Fruit fly (Drosophila melanogaster) whole organism, embryonic: Measurements from ENCODE around the gene Scm.

Experiments
- Atf-2 ChIP-seq: fragments of 200-800 bp; sonication (Bioruptor generic); optimal IDR thresholded peaks from 2 replicates; lab custom pipeline; 2016; ENCODE audit warnings: missing biosample characterization, missing genetic modification characterization
- CG10462 ChIP-seq: fragments of 200-800 bp; sonication (Bioruptor generic); optimal IDR thresholded peaks from 2 replicates; lab custom pipeline; 2016; ENCODE audit warnings: missing biosample characterization, missing genetic modification characterization
- CG10543 ChIP-seq: fragments of 200-800 bp; sonication (Bioruptor generic); optimal IDR thresholded peaks from 3 replicates; lab custom pipeline; 2017; ENCODE audit warnings: missing biosample characterization, mild to moderate bottlenecking, missing genetic modification characterization, moderate library complexity
- CG11093 ChIP-seq: fragments of 200-800 bp; sonication (Bioruptor generic); IDR thresholded peaks from 3 replicates; pipeline ENCODE4 v1.3.6; 2022; ENCODE audit warnings: missing biosample characterization, missing genetic modification characterization
- CG11398 ChIP-seq: fragments of 200-800 bp; sonication (Bioruptor generic); optimal IDR thresholded peaks from 2 replicates; lab custom pipeline; 2016; ENCODE audit warnings: missing biosample characterization, missing genetic modification characterization
- CG12104 ChIP-seq: fragments of 200-800 bp; sonication (Bioruptor generic); optimal IDR thresholded peaks from 3 replicates; lab custom pipeline; 2016; ENCODE audit warnings: missing biosample characterization, missing genetic modification characterization
- CG14965 ChIP-seq: fragments of 200-800 bp; sonication (Bioruptor generic); optimal IDR thresholded peaks from 2 replicates; lab custom pipeline; 2016; ENCODE audit warnings: missing biosample characterization, missing genetic modification characterization, borderline replicate concordance
- CG17361 ChIP-seq: fragments of 200-800 bp; sonication (Bioruptor generic); IDR thresholded peaks from 3 replicates; pipeline ENCODE4 v1.3.6; 2022; ENCODE audit warnings: missing biosample characterization, missing genetic modification characterization
- CG17568 ChIP-seq: fragments of 200-800 bp; sonication (Bioruptor generic); optimal IDR thresholded peaks from 2 replicates; lab custom pipeline; 2018; ENCODE audit warnings: missing biosample characterization, mild to moderate bottlenecking, missing genetic modification characterization, moderate library complexity
- CG17912 ChIP-seq: fragments of 200-800 bp; sonication (Bioruptor generic); optimal IDR thresholded peaks from 2 replicates; lab custom pipeline; 2018; ENCODE audit warnings: missing biosample characterization, mild to moderate bottlenecking, missing genetic modification characterization
- CG18764 ChIP-seq: fragments of 200-800 bp; sonication (Bioruptor generic); optimal IDR thresholded peaks from 3 replicates; lab custom pipeline; 2016; ENCODE audit warnings: missing biosample characterization, missing genetic modification characterization
- CG2678 ChIP-seq: fragments of 200-800 bp; sonication (Bioruptor generic); optimal IDR thresholded peaks from 3 replicates; lab custom pipeline; 2019; ENCODE audit warnings: missing biosample characterization, mild to moderate bottlenecking, missing genetic modification characterization, moderate library complexity
- CG30403 ChIP-seq: fragments of 200-800 bp; sonication (Bioruptor generic); optimal IDR thresholded peaks from 3 replicates; lab custom pipeline; 2016; ENCODE audit warnings: missing biosample characterization, missing genetic modification characterization
- CG3065 ChIP-seq: fragments of 200-800 bp; sonication (Bioruptor generic); optimal IDR thresholded peaks from 2 replicates; lab custom pipeline; 2016; ENCODE audit warnings: missing biosample characterization, missing genetic modification characterization
- CG33557 ChIP-seq: fragments of 200-800 bp; sonication (Bioruptor generic); optimal IDR thresholded peaks from 2 replicates; lab custom pipeline; 2019; ENCODE audit warnings: missing biosample characterization, mild to moderate bottlenecking, missing genetic modification characterization, moderate library complexity
- CG5245 ChIP-seq: fragments of 200-800 bp; sonication (Bioruptor generic); optimal IDR thresholded peaks from 3 replicates; lab custom pipeline; 2016; ENCODE audit warnings: missing biosample characterization, missing genetic modification characterization
- CG6654 ChIP-seq: fragments of 200-800 bp; sonication (Bioruptor generic); optimal IDR thresholded peaks from 2 replicates; lab custom pipeline; 2017; ENCODE audit warnings: missing biosample characterization, mild to moderate bottlenecking, missing genetic modification characterization
- Chrac-16 ChIP-seq: fragments of 200-800 bp; sonication (Bioruptor generic); optimal IDR thresholded peaks from 3 replicates; lab custom pipeline; 2016; ENCODE audit warnings: missing biosample characterization, missing genetic modification characterization
- D ChIP-seq, 2 experiments: fragments of 200-800 bp in 1 of 2; fragments of >200 bp in 1 of 2; sonication (Bioruptor generic) in 1 of 2; optimal IDR thresholded peaks; 2 replicates in 1 of 2; 3 replicates in 1 of 2; lab custom pipeline; 2017; ENCODE audit warnings: mild to moderate bottlenecking in 1 of 2, missing biosample characterization in 1 of 2, missing genetic modification characterization in 1 of 2, missing genetic modification reagents in 1 of 2
- Drgx ChIP-seq: fragments of 200-800 bp; sonication (Bioruptor generic); IDR thresholded peaks from 2 replicates; pipeline ENCODE4 v1.3.6; 2022; ENCODE audit warnings: missing biosample characterization, missing genetic modification characterization
- Eip74EF ChIP-seq, 2 experiments: fragments of 200-800 bp in 1 of 2; fragments of >200 bp in 1 of 2; sonication (Bioruptor generic) in 1 of 2; optimal IDR thresholded peaks; 2 replicates each; lab custom pipeline; 2017 to 2019; ENCODE audit warnings: missing biosample characterization in 2 of 2, missing genetic modification characterization in 2 of 2, mild to moderate bottlenecking in 1 of 2, moderate library complexity in 1 of 2
- Hr39 ChIP-seq: fragments of >200 bp; optimal IDR thresholded peaks from 2 replicates; lab custom pipeline; 2017
- Kr ChIP-seq: fragments of 200-800 bp; sonication (Bioruptor generic); optimal IDR thresholded peaks from 2 replicates; lab custom pipeline; 2017; ENCODE audit warnings: missing biosample characterization, mild to moderate bottlenecking, missing genetic modification characterization
- Lhr ChIP-seq: fragments of 200-800 bp; sonication (Bioruptor generic); optimal IDR thresholded peaks from 3 replicates; lab custom pipeline; 2017; ENCODE audit warnings: mild to moderate bottlenecking, missing biosample characterization, missing genetic modification reagents, missing genetic modification characterization
- Max ChIP-seq: fragments of 200-800 bp; sonication (Bioruptor generic); optimal IDR thresholded peaks from 2 replicates; lab custom pipeline; 2016; ENCODE audit warnings: missing biosample characterization, mild to moderate bottlenecking, missing genetic modification characterization
- Med ChIP-seq: fragments of 200-800 bp; sonication (Bioruptor generic); peaks from one replicate; lab custom pipeline; 2016; ENCODE audit warnings: missing biosample characterization, missing genetic modification characterization, mild to moderate bottlenecking, inconsistent platforms, moderate library complexity
- Nf-YB ChIP-seq: fragments of 200-800 bp; sonication (Bioruptor generic); optimal IDR thresholded peaks from 3 replicates; lab custom pipeline; 2019; ENCODE audit warnings: missing biosample characterization, mild to moderate bottlenecking, missing genetic modification characterization, moderate library complexity
- Rfx ChIP-seq: fragments of 200-800 bp; sonication (Bioruptor generic); IDR thresholded peaks from 2 replicates; pipeline ENCODE4 v1.3.6; 2022; ENCODE audit warnings: missing biosample characterization, missing genetic modification characterization
- Rx ChIP-seq: fragments of 200-800 bp; sonication (Bioruptor generic); IDR thresholded peaks from 2 replicates; pipeline ENCODE4 v1.3.6; 2022; ENCODE audit warnings: missing biosample characterization, missing genetic modification characterization
- Usf ChIP-seq: fragments of 200-800 bp; sonication (Bioruptor generic); optimal IDR thresholded peaks from 2 replicates; lab custom pipeline; 2017; ENCODE audit warnings: missing genotype, missing biosample characterization, missing genetic modification characterization
- crp ChIP-seq, 2 experiments: fragments of 200-800 bp; sonication (Bioruptor generic); optimal IDR thresholded peaks; 2 replicates in 1 of 2; 3 replicates in 1 of 2; lab custom pipeline; 2017; ENCODE audit warnings: missing biosample characterization in 2 of 2, missing genetic modification characterization in 2 of 2, mild to moderate bottlenecking in 1 of 2, moderate library complexity in 1 of 2
- dpn ChIP-seq, 2 experiments: fragments of 200-800 bp; sonication (Bioruptor generic); optimal IDR thresholded peaks; 3 replicates each; lab custom pipeline; 2016; ENCODE audit warnings: missing biosample characterization in 2 of 2, missing genetic modification characterization in 2 of 2
- exex ChIP-seq: fragments of 200-800 bp; sonication (Bioruptor generic); optimal IDR thresholded peaks from 4 replicates; lab custom pipeline; 2018; ENCODE audit warnings: missing biosample characterization, mild to moderate bottlenecking, missing genetic modification characterization, moderate library complexity
- ftz-f1 ChIP-seq: fragments of 200-800 bp; sonication (Bioruptor generic); optimal IDR thresholded peaks from 2 replicates; lab custom pipeline; 2016; ENCODE audit warnings: missing biosample characterization, missing genetic modification characterization
- gsb-n ChIP-seq: fragments of 200-800 bp; sonication (Bioruptor generic); optimal IDR thresholded peaks from 3 replicates; lab custom pipeline; 2018; ENCODE audit warnings: missing biosample characterization, mild to moderate bottlenecking, missing genetic modification characterization
- hbn ChIP-seq: fragments of 200-800 bp; sonication (Bioruptor generic); IDR thresholded peaks from 2 replicates; pipeline ENCODE4 v1.3.6; 2022; ENCODE audit warnings: missing biosample characterization, missing genetic modification characterization; ENCODE audit not compliant: partially characterized antibody
- jigr1 ChIP-seq: fragments of 200-800 bp; sonication (Bioruptor generic); IDR thresholded peaks from 3 replicates; pipeline ENCODE4 v1.3.6; 2022; ENCODE audit warnings: missing biosample characterization, missing genetic modification characterization
- lab ChIP-seq: fragments of 200-800 bp; sonication (Bioruptor generic); optimal IDR thresholded peaks from 3 replicates; lab custom pipeline; 2017; ENCODE audit warnings: missing biosample characterization, missing genetic modification characterization, mild to moderate bottlenecking, moderate library complexity, missing genetic modification reagents
- oc ChIP-seq: fragments of 200-800 bp; sonication (Bioruptor generic); optimal IDR thresholded peaks from 2 replicates; lab custom pipeline; 2018; ENCODE audit warnings: missing biosample characterization, mild to moderate bottlenecking, missing genetic modification characterization, moderate library complexity
- pfk ChIP-seq: fragments of 200-800 bp; sonication (Bioruptor generic); optimal IDR thresholded peaks from 2 replicates; lab custom pipeline; 2018; ENCODE audit warnings: missing biosample characterization, mild to moderate bottlenecking, missing genetic modification characterization, moderate library complexity
- run ChIP-seq: fragments of 200-800 bp; sonication (Bioruptor generic); optimal IDR thresholded peaks from 3 replicates; lab custom pipeline; 2018; ENCODE audit warnings: missing biosample characterization, mild to moderate bottlenecking, missing genetic modification characterization
- salm ChIP-seq: fragments of 200-800 bp; sonication (Bioruptor generic); optimal IDR thresholded peaks from 2 replicates; lab custom pipeline; 2018; ENCODE audit warnings: missing biosample characterization, mild to moderate bottlenecking, missing genetic modification characterization
- sens-2 ChIP-seq: fragments of 200-800 bp; sonication (Bioruptor generic); IDR thresholded peaks from 2 replicates; pipeline ENCODE4 v1.3.6; 2022; ENCODE audit warnings: missing biosample characterization, missing genetic modification characterization
- shn ChIP-seq: fragments of 200-800 bp; sonication (Bioruptor generic); optimal IDR thresholded peaks from 3 replicates; lab custom pipeline; 2016; ENCODE audit warnings: missing biosample characterization, missing genetic modification characterization
- toy ChIP-seq: fragments of 200-800 bp; sonication (Bioruptor generic); IDR thresholded peaks from 2 replicates; pipeline ENCODE4 v1.3.6; 2022; ENCODE audit warnings: missing biosample characterization, missing genetic modification characterization
- usp ChIP-seq: fragments of >200 bp; optimal IDR thresholded peaks from 2 replicates; lab custom pipeline; 2017; ENCODE audit warnings: missing biosample characterization, missing genetic modification characterization
- vfl ChIP-seq: fragments of 200-800 bp; sonication (Bioruptor generic); optimal IDR thresholded peaks from 2 replicates; lab custom pipeline; 2016; ENCODE audit warnings: missing biosample characterization, missing genetic modification characterization
- wdn ChIP-seq: fragments of 200-800 bp; sonication (Bioruptor generic); IDR thresholded peaks from 2 replicates; pipeline ENCODE4 v1.3.6; 2022; ENCODE audit warnings: missing biosample characterization, missing genetic modification characterization
- wor ChIP-seq: fragments of 200-800 bp; sonication (Bioruptor generic); IDR thresholded peaks from 2 replicates; pipeline ENCODE4 v1.3.6; 2022; ENCODE audit warnings: missing biosample characterization, missing genetic modification characterization

The Scm gene

dm6 chr3R:9586663-9587248 lies 50.7 kb downstream of the Scm start, which contains the start of gene P58IPK (continued):
- TF ChIP-seq dpn (GFP tag; optimal IDR thresholded peaks at IDR 0.05; lab: Kevin White, UChicago) = peak; percentile 75 to 79
- TF ChIP-seq wor (GFP tag; lab: Robert Waterston, UW) = no peak
- peak; percentile 40 for TF ChIP-seq lab (GFP tag; lab: Kevin White, UChicago)
- no peak for TF ChIP-seq toy (GFP tag; lab: Robert Waterston, UW)
- peak in 1 of 2 experiments; percentile 52 for TF ChIP-seq crp (GFP tag; optimal IDR thresholded peaks at IDR 0.05; lab: Kevin White, UChicago)
- TF ChIP-seq vfl = peak; percentile 65
- TF ChIP-seq gsb-n (tag; lab: Kevin White, UChicago) = no peak
- TF ChIP-seq pfk (GFP tag; lab: Kevin White, UChicago) = no peak
- peak; percentile 88 for TF ChIP-seq hbn (GFP tag; lab: Robert Waterston, UW)
- peak; percentile 65 for TF ChIP-seq Lhr (GFP tag; lab: Kevin White, UChicago)
- peak; percentile 30 for TF ChIP-seq CG5245
- TF ChIP-seq CG11093 = no peak
- TF ChIP-seq CG6654 (GFP tag; lab: Kevin White, UChicago) = no peak
- no peak for TF ChIP-seq Hr39 (lab: Kevin White, UChicago)
- peak; percentile 75 for TF ChIP-seq CG17361 (GFP tag; lab: Robert Waterston, UW)
- TF ChIP-seq Chrac-16 (GFP tag; lab: Kevin White, UChicago) = peak; percentile 75
- peak in 1 of 2 experiments; percentile 11 for TF ChIP-seq Eip74EF (GFP tag; optimal IDR thresholded peaks at IDR 0.05; lab: Kevin White, UChicago)
- TF ChIP-seq salm (tag; lab: Kevin White, UChicago) = no peak
- peak; percentile 64; the same call in 1 of the 2 replicates for TF ChIP-seq Rx
- peak; percentile 20 for TF ChIP-seq CG33557
- TF ChIP-seq usp (GFP tag; lab: Kevin White, UChicago) = no peak
- TF ChIP-seq Usf (GFP tag; lab: Kevin White, UChicago) = peak; percentile 17
- TF ChIP-seq CG17912 (GFP tag; lab: Kevin White, UChicago) = no peak
- TF ChIP-seq CG14965 = no peak
- TF ChIP-seq Drgx (GFP tag; lab: Robert Waterston, UW) = peak; percentile 16; the same call in 1 of the 2 replicates
- no peak for TF ChIP-seq Kr (GFP tag; lab: Kevin White, UChicago)
- peak; percentile 80 for TF ChIP-seq CG30403 (GFP tag; lab: Kevin White, UChicago)
- TF ChIP-seq CG3065 (GFP tag; lab: Kevin White, UChicago) = peak; percentile 37
- no peak for TF ChIP-seq CG2678 (tag; lab: Kevin White, UChicago)
- TF ChIP-seq Nf-YB (GFP tag; lab: Kevin White, UChicago) = peak; percentile 27
- no peak for TF ChIP-seq sens-2
- TF ChIP-seq CG17568 (GFP tag; lab: Kevin White, UChicago) = no peak
- TF ChIP-seq CG11398 (GFP tag; lab: Kevin White, UChicago) = peak; percentile 37
- peak; percentile 24 for TF ChIP-seq exex (tag; lab: Kevin White, UChicago)
- TF ChIP-seq run = no peak
- TF ChIP-seq CG12104 (GFP tag; lab: Kevin White, UChicago) = no peak
- peak; percentile 56 for TF ChIP-seq Atf-2
- peak; percentile 34 for TF ChIP-seq CG10462 (GFP tag; lab: Kevin White, UChicago)
- TF ChIP-seq Max = peak; percentile 56
- peak; percentile 80 for TF ChIP-seq shn
- TF ChIP-seq wdn (GFP tag; lab: Robert Waterston, UW) = 0 out of 2 replicates have a peak, but pooled peaks have one; percentile 41
- TF ChIP-seq CG18764 (GFP tag; lab: Kevin White, UChicago) = peak; percentile 55
- TF ChIP-seq Med (GFP tag; lab: Kevin White, UChicago) = peak; percentile 97
- no peak for TF ChIP-seq D (optimal IDR thresholded peaks at IDR 0.05; lab: Kevin White, UChicago)
- TF ChIP-seq D (GFP tag; optimal IDR thresholded peaks at IDR 0.05; lab: Kevin White, UChicago) = no peak
- TF ChIP-seq jigr1 (GFP tag; lab: Robert Waterston, UW) = no peak
- peak; percentile 59 for TF ChIP-seq ftz-f1 (GFP tag; lab: Kevin White, UChicago)
- peak; percentile 7 for TF ChIP-seq CG10543 (GFP tag; lab: Kevin White, UChicago)
- no peak for TF ChIP-seq oc (tag; lab: Kevin White, UChicago)
- TF ChIP-seq Rfx (GFP tag; lab: Robert Waterston, UW) = peak; percentile 89
